Fruit fly (Drosophila melanogaster): ENCODE results near the gene Surf6.

The Surf6 gene

DNA sequence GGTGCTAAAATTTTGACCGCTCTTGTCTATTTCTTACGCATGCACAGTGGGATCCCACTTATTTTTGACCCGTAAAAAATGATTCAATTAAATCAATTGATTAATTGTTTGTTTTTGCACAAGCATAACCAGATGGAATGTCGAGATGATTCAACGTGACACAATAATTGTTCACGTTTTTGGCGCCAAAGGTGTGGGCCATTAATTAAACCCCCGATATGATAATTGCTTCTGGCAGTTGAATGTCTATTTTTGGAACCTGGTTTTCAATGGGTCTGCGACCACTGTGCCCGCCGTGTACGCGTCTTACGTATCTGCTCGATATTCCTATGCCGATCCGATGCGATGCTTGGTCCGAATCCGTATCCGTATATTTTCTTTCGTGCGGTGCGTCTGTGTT, 12.6 kb downstream of the Surf6 start (continued):
- TF ChIP-seq nom (GFP tag; optimal IDR thresholded peaks at IDR 0.05) (no peak), gt (GFP tag; IDR thresholded peaks at IDR 0.05) (peak; percentile 26; the same call in 1 of the 2 replicates), CG10543 (GFP tag; optimal IDR thresholded peaks at IDR 0.05) (peak; percentile 77), CG6791 (GFP tag; IDR thresholded peaks at IDR 0.05; ENCODE audit: partially characterized antibody) (no peak), Jarid2 (GFP tag; optimal IDR thresholded peaks at IDR 0.05) (peak; percentile 41), CG2120 (GFP tag; optimal IDR thresholded peaks at IDR 0.05) (peak; percentile 55), bigmax (GFP tag; optimal IDR thresholded peaks at IDR 0.05) (no peak), fd3F (GFP tag; optimal IDR thresholded peaks at IDR 0.05) (peak; percentile 56), vnd (GFP tag; IDR thresholded peaks at IDR 0.05; ENCODE audit: partially characterized antibody) (0 out of 3 replicates have a peak, but pooled peaks have one; percentile 40), Awh (GFP tag; IDR thresholded peaks at IDR 0.05) (0 out of 2 replicates have a peak, but pooled peaks have one; percentile 30), lov (optimal IDR thresholded peaks at IDR 0.05) (no peak), lov (GFP tag; IDR thresholded peaks at IDR 0.05) (0 out of 3 replicates have a peak, but pooled peaks have one; percentile 47), ase (GFP tag; IDR thresholded peaks at IDR 0.05) (peak; percentile 34; the same call in 1 of the 3 replicates), CG12391 (tag; optimal IDR thresholded peaks at IDR 0.05) (peak; percentile 65), Aef1 (GFP tag; IDR thresholded peaks at IDR 0.05) (peak; percentile 73; the same call in 2 of the 3 replicates), crol (GFP tag; IDR thresholded peaks at IDR 0.05) (no peak), Hmr (GFP tag; optimal IDR thresholded peaks at IDR 0.05) (no peak), Spps (tag; optimal IDR thresholded peaks at IDR 0.05) (peak; percentile 51), stc (GFP tag; IDR thresholded peaks at IDR 0.05) (peak; percentile 69), ssp (GFP tag; IDR thresholded peaks at IDR 0.05) (peak; percentile 57), nmo (GFP tag; optimal IDR thresholded peaks at IDR 0.05) (peak; percentile 76), pros (GFP tag; optimal IDR thresholded peaks at IDR 0.05) (no peak), org-1 (GFP tag; optimal IDR thresholded peaks at IDR 0.05) (peak; percentile 69), gem (tag; optimal IDR thresholded peaks at IDR 0.05) (peak; percentile 77), Dip2 (GFP tag; IDR thresholded peaks at IDR 0.05) (no peak), croc (GFP tag; conservative IDR thresholded peaks at IDR 0.05) (peak; percentile 59), B-H1 (GFP tag; IDR thresholded peaks at IDR 0.05) (peak; percentile 54), ham (GFP tag; IDR thresholded peaks at IDR 0.05) (no peak), ATbp (GFP tag; optimal IDR thresholded peaks at IDR 0.05) (peak; percentile 65), Myb (GFP tag; optimal IDR thresholded peaks at IDR 0.05) (peak; percentile 49), CG17802 (tag; optimal IDR thresholded peaks at IDR 0.05) (peak; percentile 35), pho (GFP tag; optimal IDR thresholded peaks at IDR 0.05) (peak; percentile 14), CG7357 (GFP tag; IDR thresholded peaks at IDR 0.05) (peak; percentile 67; the same call in 2 of the 3 replicates), BEAF-32 (GFP tag; optimal IDR thresholded peaks at IDR 0.05) (no peak), sna (GFP tag; IDR thresholded peaks at IDR 0.05; ENCODE audit: partially characterized antibody) (no peak), CG2678 (tag; optimal IDR thresholded peaks at IDR 0.05) (no peak), sd (tag; optimal IDR thresholded peaks at IDR 0.05) (peak; percentile 46), CG32772 (GFP tag; IDR thresholded peaks at IDR 0.05) (peak; percentile 66), btn (GFP tag; optimal IDR thresholded peaks at IDR 0.05) (peak; percentile 51), Lim3 (GFP tag; IDR thresholded peaks at IDR 0.05) (peak; percentile 49; the same call in 1 of the 2 replicates), NfI (GFP tag; optimal IDR thresholded peaks at IDR 0.05) (peak; percentile 65), Kr (GFP tag; optimal IDR thresholded peaks at IDR 0.05) (no peak), Hand (GFP tag; optimal IDR thresholded peaks at IDR 0.05) (no peak), Dfd (GFP tag; optimal IDR thresholded peaks at IDR 0.05) (no peak), CG1024 (GFP tag; IDR thresholded peaks at IDR 0.05) (no peak), salm (tag; optimal IDR thresholded peaks at IDR 0.05) (peak; percentile 60), Sox100B (GFP tag; optimal IDR thresholded peaks at IDR 0.05) (peak; percentile 51), CG6765 (GFP tag; optimal IDR thresholded peaks at IDR 0.05) (peak; percentile 54), luna (GFP tag; optimal IDR thresholded peaks at IDR 0.05) (peak; percentile 33), ind (GFP tag; optimal IDR thresholded peaks at IDR 0.05) (peak; percentile 80)
